Worm (Caenorhabditis elegans): ENCODE data around the gene R105.1.

R105.1 gene

ce11 chrIV:4660151-4661041 lies 26.9 kb downstream of the R105.1 start, which contains the start of the genes F29B9.11 and jmjd-1.2:
Gene F29B9.11, minus strand, starts transcription at chrIV:4660201.
Gene jmjd-1.2, plus strand, starts transcription at chrIV:4660991.
- TF ChIP-seq lin-13 (tag; optimal IDR thresholded peaks at IDR 0.05): peak; percentile 75
- TF ChIP-seq mep-1 (tag; optimal IDR thresholded peaks at IDR 0.05): peak; percentile 77
- TF ChIP-seq ceh-43 (GFP tag; optimal IDR thresholded peaks at IDR 0.05): peak; percentile 5
- peak; percentile 77 for TF ChIP-seq mls-2 (tag; optimal IDR thresholded peaks at IDR 0.05)
- TF ChIP-seq pha-4 (tag; optimal IDR thresholded peaks at IDR 0.05): peak; percentile 28
- no peak for TF ChIP-seq snpc-4 (tag; optimal IDR thresholded peaks at IDR 0.05)
- peak; percentile 57 for TF ChIP-seq tbx-8 (GFP tag; optimal IDR thresholded peaks at IDR 0.05)
- TF ChIP-seq hlh-1 (tag; optimal IDR thresholded peaks at IDR 0.05): peak; percentile 22
- no peak for TF ChIP-seq blmp-1 (tag; optimal IDR thresholded peaks at IDR 0.05)
- peak; percentile 30 for TF ChIP-seq unc-120 (tag; optimal IDR thresholded peaks at IDR 0.05; ENCODE audit: poor library complexity, severe bottlenecking)
- TF ChIP-seq nhr-237 (tag; optimal IDR thresholded peaks at IDR 0.05): peak; percentile 89
- TF ChIP-seq lin-32 (GFP tag; optimal IDR thresholded peaks at IDR 0.05): peak; percentile 55
- TF ChIP-seq ceh-39 (tag; optimal IDR thresholded peaks at IDR 0.05): peak; percentile 34
- TF ChIP-seq ham-2 (GFP tag; optimal IDR thresholded peaks at IDR 0.05): peak; percentile 61
- peak; percentile 80 for TF ChIP-seq sptf-1 (tag; optimal IDR thresholded peaks at IDR 0.05)
- peak; percentile 75 for TF ChIP-seq cnd-1 (tag; optimal IDR thresholded peaks at IDR 0.05)
- TF ChIP-seq M03D4.4 (tag; optimal IDR thresholded peaks at IDR 0.05): no peak
- peak; percentile 48 for TF ChIP-seq sem-2 (GFP tag; optimal IDR thresholded peaks at IDR 0.05)
- peak; percentile 68 for TF ChIP-seq lsy-2 (tag; optimal IDR thresholded peaks at IDR 0.05)
- peak; percentile 60 for TF ChIP-seq ceh-83 (GFP tag; optimal IDR thresholded peaks at IDR 0.05)
- peak; percentile 77 for TF ChIP-seq drap-1 (GFP tag; optimal IDR thresholded peaks at IDR 0.05)
- no peak for TF ChIP-seq unc-62 (GFP tag; optimal IDR thresholded peaks at IDR 0.05)
- no peak for TF ChIP-seq nhr-76 (tag; optimal IDR thresholded peaks at IDR 0.05)
- TF ChIP-seq nhr-2 (tag; optimal IDR thresholded peaks at IDR 0.05): no peak
- TF ChIP-seq elt-1 (tag; optimal IDR thresholded peaks at IDR 0.05; ENCODE audit: borderline replicate concordance, insufficient read depth): no peak
- peak; percentile 47 for TF ChIP-seq bed-3 (GFP tag; optimal IDR thresholded peaks at IDR 0.05)
- TF ChIP-seq ces-1 (GFP tag; optimal IDR thresholded peaks at IDR 0.05): peak; percentile 70
- TF ChIP-seq nhr-28 (tag; optimal IDR thresholded peaks at IDR 0.05): no peak
- TF ChIP-seq unc-39 (tag; optimal IDR thresholded peaks at IDR 0.05): no peak

ce11 chrIV:4665079-4665478 lies 31.6 kb downstream of the R105.1 start, which contains the start of gene F29B9.1:
Gene F29B9.1, plus strand, starts transcription at chrIV:4665379.
- TF ChIP-seq ztf-11 (tag; optimal IDR thresholded peaks at IDR 0.05): no peak
- no peak for TF ChIP-seq unc-39 (tag; optimal IDR thresholded peaks at IDR 0.05)
- TF ChIP-seq hlh-1 (tag; optimal IDR thresholded peaks at IDR 0.05): no peak
- TF ChIP-seq unc-62 (GFP tag; optimal IDR thresholded peaks at IDR 0.05): no peak
- TF ChIP-seq ceh-39 (tag; optimal IDR thresholded peaks at IDR 0.05): no peak
- TF ChIP-seq ceh-43 (GFP tag; optimal IDR thresholded peaks at IDR 0.05): no peak
- TF ChIP-seq lsy-2 (tag; optimal IDR thresholded peaks at IDR 0.05): no peak
- TF ChIP-seq ces-1 (GFP tag; optimal IDR thresholded peaks at IDR 0.05): no peak
- no peak for TF ChIP-seq elt-1 (tag; optimal IDR thresholded peaks at IDR 0.05; ENCODE audit: borderline replicate concordance, insufficient read depth)
- no peak for TF ChIP-seq blmp-1 (tag; optimal IDR thresholded peaks at IDR 0.05)

- TF ChIP-seq unc-120 (tag; optimal IDR thresholded peaks at IDR 0.05; ENCODE audit: poor library complexity, severe bottlenecking) (peak; percentile 36), hlh-1 (tag; optimal IDR thresholded peaks at IDR 0.05) (no peak), lin-13 (tag; optimal IDR thresholded peaks at IDR 0.05) (no peak)
These were observed 33.9 kb downstream of the R105.1 start for ce11 chrIV:4667383-4667782.

ce11 chrIV:4667835-4668234 lies 34.3 kb downstream of the R105.1 start:
- no peak for TF ChIP-seq mls-2 (tag; optimal IDR thresholded peaks at IDR 0.05)
- TF ChIP-seq ztf-11 (tag; optimal IDR thresholded peaks at IDR 0.05): no peak
- TF ChIP-seq tbx-8 (GFP tag; optimal IDR thresholded peaks at IDR 0.05): no peak
- TF ChIP-seq ham-2 (GFP tag; optimal IDR thresholded peaks at IDR 0.05): no peak
- TF ChIP-seq sptf-1 (tag; optimal IDR thresholded peaks at IDR 0.05): no peak
- TF ChIP-seq unc-120 (tag; optimal IDR thresholded peaks at IDR 0.05; ENCODE audit: poor library complexity, severe bottlenecking): no peak
- no peak for TF ChIP-seq nhr-76 (tag; optimal IDR thresholded peaks at IDR 0.05)
- no peak for TF ChIP-seq nhr-2 (tag; optimal IDR thresholded peaks at IDR 0.05)
- TF ChIP-seq pha-4 (tag; optimal IDR thresholded peaks at IDR 0.05): no peak
- no peak for TF ChIP-seq mab-5 (tag; optimal IDR thresholded peaks at IDR 0.05)
- no peak for TF ChIP-seq flh-1 (GFP tag; optimal IDR thresholded peaks at IDR 0.05)
- no peak for TF ChIP-seq unc-62 (GFP tag; optimal IDR thresholded peaks at IDR 0.05)
- no peak for TF ChIP-seq ceh-39 (tag; optimal IDR thresholded peaks at IDR 0.05)
- TF ChIP-seq lsy-2 (tag; optimal IDR thresholded peaks at IDR 0.05): no peak
- no peak for TF ChIP-seq hlh-1 (tag; optimal IDR thresholded peaks at IDR 0.05)
- TF ChIP-seq lin-13 (tag; optimal IDR thresholded peaks at IDR 0.05): no peak
- TF ChIP-seq ceh-83 (GFP tag; optimal IDR thresholded peaks at IDR 0.05): no peak
- no peak for TF ChIP-seq M03D4.4 (tag; optimal IDR thresholded peaks at IDR 0.05)
- TF ChIP-seq nhr-28 (tag; optimal IDR thresholded peaks at IDR 0.05): no peak
- TF ChIP-seq ces-1 (GFP tag; optimal IDR thresholded peaks at IDR 0.05): no peak

All from whole organism, mixed stage, embryonic.